Worm (Caenorhabditis elegans): ENCODE measurements around the gene fipr-3.

DNA sequence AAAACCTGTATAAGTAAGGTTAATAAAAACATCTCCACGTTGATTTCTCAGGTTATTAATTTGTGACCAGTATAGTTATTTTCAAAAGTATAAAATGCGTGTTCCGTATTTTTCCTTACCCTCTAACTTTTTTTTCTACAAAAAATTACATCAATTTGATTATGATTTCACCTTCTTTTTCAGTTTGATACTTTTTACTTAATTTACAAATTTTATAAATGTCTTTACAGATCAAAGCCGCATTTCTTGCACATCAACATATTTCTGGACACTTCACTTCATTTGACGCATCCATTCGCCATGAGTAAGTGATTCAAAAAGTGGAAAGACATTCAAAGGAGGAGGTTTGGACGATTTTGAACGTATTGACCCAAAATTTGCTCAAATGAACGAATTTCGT, 37.2 kb downstream of the fipr-3 start, which contains the start of gene Y66C5A.2:
- no peak for TF ChIP-seq ref-1 (GFP tag; conservative IDR thresholded peaks at IDR 0.05)
- TF ChIP-seq ztf-29 (GFP tag; IDR thresholded peaks at IDR 0.05): no peak
- TF ChIP-seq flt-1 (GFP tag; IDR thresholded peaks at IDR 0.05): no peak
- no peak for TF ChIP-seq tab-1 (GFP tag; IDR thresholded peaks at IDR 0.05)
- TF ChIP-seq med-1 (GFP tag; optimal IDR thresholded peaks at IDR 0.05; ENCODE audit: insufficient read depth): no peak
- TF ChIP-seq cog-1 (tag; optimal IDR thresholded peaks at IDR 0.05): no peak
